Fruit fly (Drosophila melanogaster) whole organism, pupa: ENCODE measurements around the gene ind.

Source experiments
- CG10348 ChIP-seq: fragments of 200-800 bp; sonication (Bioruptor generic); IDR thresholded peaks from 2 replicates; pipeline ENCODE4 v1.3.6; 2022; ENCODE audit warnings: missing biosample characterization, missing genetic modification characterization
- CG12605 ChIP-seq: fragments of 200-800 bp; sonication (Bioruptor generic); IDR thresholded peaks from 2 replicates; pipeline ENCODE4 v1.3.6; 2022; ENCODE audit warnings: missing biosample characterization, missing genetic modification characterization
- CG13204 ChIP-seq: fragments of 200-800 bp; sonication (Bioruptor generic); optimal IDR thresholded peaks from 2 replicates; lab custom pipeline; 2018; ENCODE audit warnings: missing biosample characterization, mild to moderate bottlenecking, missing genetic modification characterization, moderate library complexity
- CG14655 ChIP-seq: fragments of 200-800 bp; sonication (Bioruptor generic); optimal IDR thresholded peaks from 3 replicates; lab custom pipeline; 2017; ENCODE audit warnings: mild to moderate bottlenecking, missing biosample characterization, missing genetic modification reagents, missing genetic modification characterization
- CG15710 ChIP-seq: fragments of 200-800 bp; sonication (Bioruptor generic); optimal IDR thresholded peaks from 2 replicates; lab custom pipeline; 2018; ENCODE audit warnings: missing biosample characterization, mild to moderate bottlenecking, missing genetic modification characterization, moderate library complexity
- CG17806 ChIP-seq: fragments of 200-800 bp; sonication (Bioruptor generic); optimal IDR thresholded peaks from 2 replicates; lab custom pipeline; 2018; ENCODE audit warnings: missing biosample characterization, mild to moderate bottlenecking, missing genetic modification characterization, moderate library complexity
- CG32121 ChIP-seq: fragments of 200-800 bp; sonication (Bioruptor generic); IDR thresholded peaks from 2 replicates; pipeline ENCODE4 v1.3.6; 2022; ENCODE audit warnings: missing biosample characterization, missing genetic modification characterization
- CG34367 ChIP-seq: fragments of 200-800 bp; sonication (Bioruptor generic); optimal IDR thresholded peaks from 2 replicates; lab custom pipeline; 2018; ENCODE audit warnings: missing biosample characterization, mild to moderate bottlenecking, missing genetic modification characterization
- CG4496 ChIP-seq: fragments of 200-800 bp; sonication (Bioruptor generic); IDR thresholded peaks from 3 replicates; pipeline ENCODE4 v1.3.6; 2022; ENCODE audit warnings: missing biosample characterization, missing genetic modification characterization
- CG8159 ChIP-seq: fragments of 200-800 bp; sonication (Bioruptor generic); optimal IDR thresholded peaks from 3 replicates; lab custom pipeline; 2018; ENCODE audit warnings: missing biosample characterization, mild to moderate bottlenecking, missing genetic modification characterization, moderate library complexity
- CG8301 ChIP-seq: fragments of 200-800 bp; sonication (Bioruptor generic); optimal IDR thresholded peaks from 2 replicates; lab custom pipeline; 2018; ENCODE audit warnings: missing biosample characterization, mild to moderate bottlenecking, missing genetic modification characterization
- CG9948 ChIP-seq: fragments of 200-800 bp; sonication (Bioruptor generic); optimal IDR thresholded peaks from 2 replicates; lab custom pipeline; 2018; ENCODE audit warnings: missing biosample characterization, mild to moderate bottlenecking, missing genetic modification characterization, moderate library complexity
- D1 ChIP-seq: fragments of 200-800 bp; sonication (Bioruptor generic); optimal IDR thresholded peaks from 2 replicates; lab custom pipeline; 2018; ENCODE audit warnings: missing biosample characterization, mild to moderate bottlenecking, missing genetic modification characterization, moderate library complexity
- EcR ChIP-seq: fragments of 200-800 bp; sonication (Bioruptor generic); optimal IDR thresholded peaks from 3 replicates; lab custom pipeline; 2019; ENCODE audit warnings: missing biosample characterization, missing genetic modification characterization, mild to moderate bottlenecking, moderate library complexity, missing genetic modification reagents
- Ets98B ChIP-seq: fragments of 200-800 bp; sonication (Bioruptor generic); IDR thresholded peaks from 2 replicates; pipeline ENCODE4 v1.3.6; 2022; ENCODE audit warnings: missing biosample characterization, missing genetic modification characterization
- Pif1A ChIP-seq: fragments of 200-800 bp; sonication (Bioruptor generic); optimal IDR thresholded peaks from 3 replicates; lab custom pipeline; 2016; ENCODE audit warnings: missing biosample characterization, missing genetic modification characterization
- Pif1B ChIP-seq: fragments of 200-800 bp; sonication (Bioruptor generic); optimal IDR thresholded peaks from 3 replicates; lab custom pipeline; 2016; ENCODE audit warnings: missing biosample characterization, missing genetic modification characterization
- Snoo ChIP-seq: fragments of 200-800 bp; sonication (Bioruptor generic); optimal IDR thresholded peaks from 3 replicates; lab custom pipeline; 2017; ENCODE audit warnings: missing biosample characterization, mild to moderate bottlenecking, missing genetic modification characterization, inconsistent platforms
- fd96Ca ChIP-seq: fragments of 200-800 bp; sonication (Bioruptor generic); IDR thresholded peaks from 3 replicates; pipeline ENCODE4 v1.3.6; 2022; ENCODE audit warnings: missing biosample characterization, missing genetic modification characterization
- gl ChIP-seq: fragments of 200-800 bp; sonication (Bioruptor generic); optimal IDR thresholded peaks from 2 replicates; lab custom pipeline; 2018; ENCODE audit warnings: missing biosample characterization, mild to moderate bottlenecking, missing genetic modification characterization
- rn ChIP-seq: fragments of 200-800 bp; sonication (Bioruptor generic); IDR thresholded peaks from 2 replicates; pipeline ENCODE4 v1.3.6; 2022; ENCODE audit warnings: missing biosample characterization, missing genetic modification characterization

ind gene

DNA sequence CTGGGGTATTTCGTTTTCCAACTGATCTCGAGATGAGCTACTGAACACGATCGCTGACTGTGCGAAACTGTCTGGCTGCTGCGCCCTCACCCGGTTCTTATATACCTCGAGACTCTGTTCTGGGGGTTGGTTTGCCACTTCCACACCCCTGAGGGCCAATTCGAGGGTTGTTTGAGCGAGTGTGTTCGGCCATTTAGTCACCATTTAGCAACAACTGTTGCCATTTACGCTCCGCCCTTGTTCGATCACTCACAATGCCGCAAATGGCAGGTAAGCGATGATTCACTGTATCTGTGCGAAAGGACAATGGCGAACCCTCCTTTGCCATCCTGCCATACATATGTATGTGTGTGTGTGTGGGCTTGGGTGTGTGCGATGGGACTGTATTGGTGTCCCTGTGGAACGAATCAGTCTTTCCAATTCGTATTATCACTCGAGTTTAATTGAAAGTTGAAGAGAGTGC lies at the start of gene ind:
Gene ind (minus strand): TSS at position 51 of the 463 bp plus-strand sequence.
- no peak for TF ChIP-seq CG15710
- TF ChIP-seq fd96Ca (GFP tag; lab: Robert Waterston, UW): no peak
- no peak for TF ChIP-seq CG17806 (tag; lab: Kevin White, UChicago)
- no peak for TF ChIP-seq CG4496
- no peak for TF ChIP-seq Pif1B (GFP tag; lab: Kevin White, UChicago)
- TF ChIP-seq CG8301: no peak
- TF ChIP-seq CG14655: no peak
- TF ChIP-seq CG12605 (GFP tag; lab: Robert Waterston, UW): no peak
- no peak for TF ChIP-seq CG32121 (GFP tag; lab: Robert Waterston, UW)
- TF ChIP-seq Snoo (tag; lab: Kevin White, UChicago): no peak
- no peak for TF ChIP-seq CG8159 (tag; lab: Kevin White, UChicago)
- no peak for TF ChIP-seq gl (tag; lab: Kevin White, UChicago)
- TF ChIP-seq CG13204 (GFP tag; lab: Kevin White, UChicago): no peak
- no peak for TF ChIP-seq CG9948 (tag; lab: Kevin White, UChicago)
- TF ChIP-seq EcR: no peak
- TF ChIP-seq rn (GFP tag; lab: Robert Waterston, UW): no peak

- no peak for TF ChIP-seq EcR
- no peak for TF ChIP-seq CG17806 (tag; lab: Kevin White, UChicago)
- no peak for TF ChIP-seq CG8301
- no peak for TF ChIP-seq CG9948 (tag; lab: Kevin White, UChicago)
- TF ChIP-seq Pif1B (GFP tag; lab: Kevin White, UChicago): no peak
- TF ChIP-seq CG10348: no peak
- TF ChIP-seq CG34367 (tag; lab: Kevin White, UChicago): no peak
- no peak for TF ChIP-seq CG32121 (GFP tag; lab: Robert Waterston, UW)
- no peak for TF ChIP-seq fd96Ca (GFP tag; lab: Robert Waterston, UW)
- TF ChIP-seq CG4496: no peak
- TF ChIP-seq rn (GFP tag; lab: Robert Waterston, UW): no peak
- TF ChIP-seq Ets98B (GFP tag; lab: Robert Waterston, UW): no peak; the same call in 1 of the 2 replicates
- no peak for TF ChIP-seq CG14655
- TF ChIP-seq CG12605 (GFP tag; lab: Robert Waterston, UW): no peak
- no peak for TF ChIP-seq gl (tag; lab: Kevin White, UChicago)
- no peak for TF ChIP-seq Pif1A (GFP tag; lab: Kevin White, UChicago)
- no peak for TF ChIP-seq CG13204 (GFP tag; lab: Kevin White, UChicago)
- TF ChIP-seq CG15710: no peak
- no peak for TF ChIP-seq Snoo (tag; lab: Kevin White, UChicago)
- no peak for TF ChIP-seq CG8159 (tag; lab: Kevin White, UChicago)
These were observed 46.4 kb upstream of the ind start for dm6 chr3L:15089887-15090679.

DNA sequence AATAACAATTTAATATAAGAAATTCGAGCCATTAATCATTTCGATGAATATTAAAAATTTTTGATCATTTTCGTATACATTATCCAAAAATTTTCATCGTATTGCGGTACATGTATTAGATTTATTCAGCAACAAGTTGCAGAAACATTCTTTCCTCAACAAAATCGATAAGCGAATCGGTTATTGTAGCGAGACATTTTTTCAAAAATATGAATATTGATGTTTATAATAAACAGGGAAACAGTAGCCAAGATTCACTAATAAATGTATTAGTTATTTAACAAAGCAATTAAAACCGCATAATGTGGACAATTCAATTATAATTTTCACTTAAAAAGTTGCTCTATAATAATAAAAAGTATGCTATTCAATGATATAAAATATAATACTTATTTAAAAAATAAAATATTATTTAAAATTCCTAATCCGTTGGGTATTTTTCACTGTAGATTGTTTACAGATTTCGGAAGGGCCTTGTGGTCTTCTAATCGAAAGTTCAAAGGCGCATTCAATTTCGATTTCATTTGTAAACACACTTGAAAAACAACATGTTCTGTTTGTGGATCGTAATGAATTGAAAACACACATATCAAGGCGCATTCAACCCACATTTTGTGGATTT lies 45.5 kb upstream of the ind start:
- no peak for TF ChIP-seq gl (tag; lab: Kevin White, UChicago)
- no peak for TF ChIP-seq D1 (tag; lab: Kevin White, UChicago)
- no peak for TF ChIP-seq CG8301
- no peak for TF ChIP-seq Ets98B (GFP tag; lab: Robert Waterston, UW)
- TF ChIP-seq rn (GFP tag; lab: Robert Waterston, UW): no peak
- no peak for TF ChIP-seq CG17806 (tag; lab: Kevin White, UChicago)
- no peak for TF ChIP-seq CG4496
- TF ChIP-seq CG14655: no peak
- TF ChIP-seq CG9948 (tag; lab: Kevin White, UChicago): no peak
- TF ChIP-seq CG8159 (tag; lab: Kevin White, UChicago): no peak
- TF ChIP-seq CG34367 (tag; lab: Kevin White, UChicago): no peak
- no peak for TF ChIP-seq Pif1B (GFP tag; lab: Kevin White, UChicago)
- TF ChIP-seq fd96Ca (GFP tag; lab: Robert Waterston, UW): no peak
- no peak for TF ChIP-seq Snoo (tag; lab: Kevin White, UChicago)
- TF ChIP-seq CG15710: no peak
- TF ChIP-seq EcR: no peak
- TF ChIP-seq, all 21 proteins: peak for 0

DNA sequence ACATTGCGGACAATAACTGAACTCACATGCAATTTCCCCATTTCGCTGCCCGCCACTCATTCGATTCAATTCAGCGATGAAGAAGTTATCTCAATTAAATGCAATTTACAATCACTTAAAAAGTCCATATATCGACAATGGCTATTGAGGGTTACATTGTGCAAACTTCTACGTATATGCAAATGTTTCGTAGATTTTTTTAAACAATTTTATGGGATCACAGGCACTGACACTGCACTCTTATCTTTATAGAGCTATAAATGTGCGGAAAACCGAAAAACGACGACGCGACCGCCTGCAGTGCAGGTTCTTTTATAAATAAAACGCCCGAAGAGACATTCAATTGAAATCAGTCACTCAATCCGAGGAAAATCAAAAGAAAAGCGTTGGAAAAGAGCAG lies 44.6 kb upstream of the ind start:
- TF ChIP-seq CG8301 (no peak), CG17806 (tag; lab: Kevin White, UChicago) (no peak), CG12605 (GFP tag; lab: Robert Waterston, UW) (no peak), CG4496 (no peak), CG15710 (no peak), CG34367 (tag; lab: Kevin White, UChicago) (no peak), CG14655 (no peak), Pif1B (GFP tag; lab: Kevin White, UChicago) (no peak), EcR (no peak)

- TF ChIP-seq CG13204 (GFP tag; lab: Kevin White, UChicago) (no peak), CG8159 (tag; lab: Kevin White, UChicago) (no peak), Snoo (tag; lab: Kevin White, UChicago) (no peak), Pif1A (GFP tag; lab: Kevin White, UChicago) (no peak), CG10348 (no peak), CG4496 (no peak), rn (GFP tag; lab: Robert Waterston, UW) (no peak), CG9948 (tag; lab: Kevin White, UChicago) (no peak), fd96Ca (GFP tag; lab: Robert Waterston, UW) (no peak), Ets98B (GFP tag; lab: Robert Waterston, UW) (no peak), CG17806 (tag; lab: Kevin White, UChicago) (no peak), CG12605 (GFP tag; lab: Robert Waterston, UW) (no peak)
These were observed 40.6 kb upstream of the ind start for dm6 chr3L:15084288-15084687.
